Worm (Caenorhabditis elegans) whole organism, dauer: ENCODE data around the gene C05G5.7.

Experiments
- unc-62 ChIP-seq: sonication (generic microtip); optimal IDR thresholded peaks from 2 replicates; lab custom pipeline; 2017; ENCODE audit warnings: missing biosample characterization, missing genetic modification reagents, missing genetic modification characterization

The C05G5.7 gene

DNA sequence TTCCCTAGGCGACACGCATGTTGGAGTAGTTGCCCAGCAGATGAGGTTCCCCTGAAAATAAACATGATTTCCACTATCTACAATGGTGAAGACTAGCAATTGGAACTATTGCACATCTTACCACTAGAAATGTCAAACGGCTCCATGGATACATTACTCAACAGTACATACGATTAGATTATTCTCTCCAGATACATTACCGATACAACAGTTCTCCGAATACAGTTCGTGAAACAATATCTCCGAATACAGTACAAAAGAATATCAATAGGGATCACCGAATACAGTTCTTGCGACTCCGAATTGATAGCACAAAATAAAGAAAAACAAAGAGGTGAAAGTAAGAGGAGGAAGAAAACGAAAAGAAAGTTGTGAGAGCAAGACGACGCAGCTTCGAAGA lies at the start of gene C05G5.7:
TSS of gene C05G5.7 (minus strand) at position 1 of the 400 bp plus-strand sequence.
- no peak for TF ChIP-seq unc-62

DNA sequence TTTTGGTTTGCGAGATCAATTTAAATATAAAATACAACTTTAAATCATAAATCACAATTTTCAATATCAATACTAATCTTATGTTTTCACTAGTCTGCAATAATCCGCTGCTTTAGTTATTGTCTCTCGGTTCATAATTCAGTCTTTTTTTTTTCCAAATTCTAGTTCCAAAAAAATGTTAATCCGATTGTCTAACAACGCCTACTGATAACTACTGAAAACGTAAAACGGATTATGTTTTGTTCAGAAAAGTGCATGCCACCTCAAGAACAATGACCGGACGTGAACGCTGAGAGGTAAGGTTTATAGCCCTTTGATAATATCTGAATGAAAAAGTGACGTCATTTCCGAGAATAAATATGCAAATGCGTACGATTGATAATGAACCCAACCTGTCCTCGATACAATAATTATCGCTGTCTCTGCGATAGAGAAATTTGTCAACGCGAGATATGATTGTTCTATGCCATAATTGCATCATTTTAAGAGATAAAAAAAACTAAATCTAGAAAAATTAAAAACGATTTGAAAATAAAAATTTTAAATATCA lies 49.7 kb upstream of the C05G5.7 start, which contains the start of gene sprr-2:
TSS of gene sprr-2 (plus strand) at position 248 of the 550 bp plus-strand sequence.
- TF ChIP-seq unc-62: no peak

DNA sequence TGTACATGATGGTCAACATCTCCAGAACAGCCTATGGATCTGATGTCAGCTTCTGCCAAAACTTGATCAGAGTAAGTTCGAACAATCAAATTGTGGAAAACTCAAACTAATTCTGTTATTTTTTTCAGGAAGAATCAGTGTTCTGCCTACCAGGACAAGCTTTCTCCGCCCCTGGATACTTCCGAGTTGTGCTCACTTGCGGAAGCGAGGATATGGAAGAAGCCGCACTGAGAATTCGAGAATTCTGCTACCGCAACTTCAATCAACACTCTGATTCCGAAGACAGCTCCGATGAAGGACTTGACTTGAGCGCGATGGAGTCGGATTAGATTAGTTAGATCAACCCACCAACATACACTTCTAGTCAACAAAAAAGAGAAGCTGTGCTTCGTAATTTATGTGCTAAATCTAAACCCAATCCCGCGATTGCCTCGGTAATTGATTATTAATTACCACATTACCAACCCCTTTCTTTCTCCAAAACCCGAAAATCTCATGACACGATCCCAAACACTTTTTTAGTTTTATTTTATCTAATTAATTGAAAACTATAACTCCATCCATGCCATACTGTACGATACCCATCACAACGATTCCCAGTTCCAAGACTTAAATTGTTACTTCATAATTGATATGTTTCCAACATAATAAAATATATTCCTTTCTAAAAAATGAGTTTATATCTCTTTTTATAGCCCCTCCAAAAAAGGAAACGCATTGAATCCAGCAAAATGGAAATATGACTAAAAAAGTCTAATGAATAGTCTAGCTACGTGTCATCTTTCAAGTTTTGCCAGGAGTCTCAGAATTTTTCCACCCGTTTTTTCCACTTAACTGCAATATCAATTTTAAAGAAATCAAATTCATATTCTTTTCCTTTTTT lies 49.0 kb upstream of the C05G5.7 start:
- TF ChIP-seq unc-62: no peak

DNA sequence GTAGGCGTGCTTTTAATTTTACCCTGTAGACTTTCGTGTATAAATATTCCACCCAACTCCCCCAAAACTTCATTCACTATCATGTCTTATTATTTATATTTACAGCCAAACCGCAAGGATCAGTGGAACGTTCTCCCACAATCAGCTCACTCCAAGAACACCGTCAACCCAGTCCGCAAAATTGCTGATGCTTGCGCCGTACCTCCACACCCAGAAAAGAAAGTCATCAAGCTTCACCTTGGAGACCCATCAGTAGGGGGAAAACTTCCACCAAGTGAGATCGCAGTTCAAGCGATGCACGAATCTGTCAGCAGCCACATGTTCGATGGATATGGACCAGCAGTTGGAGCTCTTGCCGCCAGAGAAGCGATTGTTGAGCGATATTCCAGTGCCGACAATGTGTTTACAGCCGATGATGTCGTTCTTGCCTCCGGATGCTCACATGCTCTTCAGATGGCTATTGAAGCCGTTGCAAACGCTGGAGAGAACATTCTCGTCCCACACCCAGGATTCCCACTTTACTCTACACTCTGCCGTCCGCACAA lies 47.7 kb upstream of the C05G5.7 start:
- TF ChIP-seq unc-62: no peak

DNA sequence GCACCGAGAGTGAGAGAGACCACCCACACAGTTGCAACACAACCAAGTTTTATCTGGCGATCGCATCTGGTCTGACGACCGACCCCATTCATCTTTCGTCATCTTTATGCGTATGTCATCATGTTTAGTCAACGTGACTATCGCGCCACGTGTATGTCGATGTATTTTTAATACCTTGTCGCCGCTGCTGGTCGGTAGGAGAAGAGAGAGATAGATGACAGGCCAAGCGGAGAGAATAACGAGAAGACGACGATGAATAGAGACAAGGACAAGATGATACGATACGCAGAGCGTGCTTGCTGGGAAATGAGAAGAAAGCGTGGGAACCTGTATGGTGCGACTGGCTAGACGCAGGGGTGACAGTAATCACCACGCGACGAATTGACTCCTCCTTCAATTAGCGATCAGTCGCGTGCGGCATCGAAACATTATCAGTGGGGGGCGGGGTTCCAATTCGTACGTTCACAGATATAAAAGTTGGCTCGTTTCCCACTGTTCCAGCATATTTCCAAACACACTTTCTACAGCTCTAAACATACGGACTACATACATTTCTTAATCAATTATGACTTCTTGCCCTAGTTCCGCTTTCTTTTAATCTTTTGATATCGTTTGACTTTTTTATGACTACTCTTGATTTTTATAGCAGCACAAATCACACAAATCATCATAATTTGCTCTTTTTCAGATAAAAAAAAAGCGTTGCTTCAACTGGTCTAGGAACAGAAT lies 46.9 kb upstream of the C05G5.7 start, which contains the start of gene tatn-1:
TSS of gene tatn-1 (plus strand) at position 689 of the 729 bp plus-strand sequence.
- TF ChIP-seq unc-62: no peak

DNA sequence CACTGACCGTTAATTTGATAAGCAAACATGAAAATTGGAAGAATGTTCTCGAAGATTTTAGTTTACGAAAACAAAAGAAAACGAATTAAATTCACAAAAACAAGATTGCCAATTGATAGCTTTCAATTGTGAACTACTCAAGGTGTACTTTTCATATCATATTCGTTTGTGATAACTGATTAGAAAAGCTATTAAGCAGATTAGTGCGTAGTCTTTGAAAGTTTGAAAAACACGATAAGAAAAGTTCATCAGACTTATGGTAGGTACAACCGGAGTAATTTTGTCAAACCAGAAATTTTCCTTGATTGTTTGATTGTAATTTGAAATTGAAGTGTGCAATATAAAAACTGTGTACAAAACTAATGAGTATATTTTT lies 44.0 kb upstream of the C05G5.7 start:
- TF ChIP-seq unc-62: no peak

DNA sequence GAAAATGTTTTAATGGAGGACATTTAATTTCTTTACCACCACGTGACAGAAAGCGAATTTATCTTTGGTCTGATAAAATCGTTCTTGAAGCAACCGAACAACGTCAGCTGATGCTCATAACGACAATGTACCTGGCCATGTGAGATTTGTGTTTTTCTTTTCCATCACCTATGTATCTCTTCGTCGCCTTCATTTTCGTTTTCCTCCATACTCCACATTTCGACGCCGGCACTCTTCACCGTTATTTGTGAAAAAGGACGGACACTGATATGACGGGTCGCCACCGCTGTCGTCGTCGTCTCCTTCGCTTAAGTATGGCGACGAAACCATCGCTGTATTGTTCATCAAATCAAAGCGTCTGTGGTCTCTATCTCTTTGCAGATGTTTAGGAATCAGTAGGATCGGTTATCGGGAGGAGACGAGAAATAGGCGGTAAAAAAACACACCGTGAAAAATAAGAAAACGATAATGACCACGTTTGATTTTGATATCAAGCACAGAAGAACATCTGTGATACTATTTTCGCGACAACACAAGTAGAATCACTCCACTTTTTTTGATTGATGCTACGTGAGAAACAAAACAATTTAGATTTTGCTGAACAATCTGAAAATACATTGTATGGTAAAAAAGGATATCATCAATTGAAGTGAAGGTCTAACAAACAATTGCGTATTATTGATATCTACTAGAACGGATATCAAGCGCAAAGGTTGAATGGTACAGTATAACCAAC lies 43.4 kb upstream of the C05G5.7 start:
- no peak for TF ChIP-seq unc-62

DNA sequence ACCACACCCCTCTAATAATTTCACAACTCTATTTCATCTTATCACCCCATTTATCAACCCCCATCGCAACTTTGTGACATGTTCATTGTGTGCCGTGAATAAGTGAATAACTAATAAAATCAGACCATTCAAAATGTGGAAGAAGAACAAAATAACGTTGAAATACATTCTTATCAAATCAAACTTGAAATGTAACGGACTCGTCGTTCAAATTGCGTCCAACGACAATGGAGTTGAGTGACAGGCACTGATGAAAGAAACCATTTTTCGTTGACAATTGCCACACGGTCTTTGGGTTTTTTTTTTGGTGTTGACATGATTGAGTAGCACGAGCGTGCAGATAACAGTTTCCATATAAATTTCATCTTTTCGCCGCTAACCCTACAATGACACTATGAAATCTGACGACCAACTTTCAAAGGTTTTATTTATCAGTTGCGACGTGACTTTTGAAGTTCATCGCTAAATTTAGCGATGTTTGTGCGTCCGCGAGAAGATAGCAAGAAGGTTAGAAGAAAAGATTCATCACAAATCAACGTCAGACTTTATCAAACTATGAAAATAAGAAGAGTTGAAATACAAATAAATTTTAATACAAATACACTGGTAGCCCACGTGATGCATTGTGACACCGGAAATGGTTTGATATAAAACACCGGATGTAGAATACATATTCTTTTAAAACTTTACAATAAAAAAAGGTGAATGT lies 40.0 kb upstream of the C05G5.7 start:
- no peak for TF ChIP-seq unc-62

DNA sequence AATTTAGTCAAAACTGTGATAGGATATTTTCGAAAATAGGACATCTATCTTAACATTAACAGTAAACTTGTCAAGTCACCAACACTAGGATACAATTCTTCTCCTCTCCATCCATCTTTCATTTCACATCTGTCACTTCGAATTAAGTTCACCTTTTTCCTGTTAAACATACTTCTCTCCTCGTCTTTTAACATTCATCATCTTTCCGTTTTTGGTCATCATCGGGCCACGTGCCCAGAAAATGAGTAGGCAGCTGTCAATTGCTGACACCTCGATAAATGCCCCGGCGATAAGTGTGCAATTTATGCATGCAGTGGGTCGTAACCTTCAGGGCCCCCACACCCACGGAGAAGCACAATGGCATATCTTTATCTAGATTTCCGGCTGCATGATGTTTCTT lies 36.6 kb upstream of the C05G5.7 start:
- TF ChIP-seq unc-62: no peak

DNA sequence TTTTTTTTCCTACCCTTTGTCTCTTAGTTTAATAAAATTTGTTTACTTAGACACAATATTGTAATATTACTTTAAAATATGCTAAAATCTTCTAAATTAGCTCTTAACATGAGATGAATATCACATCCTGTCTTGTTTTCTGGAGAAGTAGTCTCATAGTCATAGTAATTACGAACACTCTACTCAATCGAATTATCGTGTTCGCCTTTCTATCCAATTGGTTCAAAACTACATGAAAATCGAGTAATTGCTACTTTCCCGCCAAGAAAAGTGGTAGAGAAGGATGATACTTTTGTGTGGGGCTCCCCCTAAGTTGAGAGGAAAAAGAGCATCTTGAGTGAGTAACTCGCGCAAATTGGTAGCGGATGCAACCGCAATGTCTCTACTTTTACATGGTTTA lies 34.5 kb upstream of the C05G5.7 start:
- TF ChIP-seq unc-62: no peak

DNA sequence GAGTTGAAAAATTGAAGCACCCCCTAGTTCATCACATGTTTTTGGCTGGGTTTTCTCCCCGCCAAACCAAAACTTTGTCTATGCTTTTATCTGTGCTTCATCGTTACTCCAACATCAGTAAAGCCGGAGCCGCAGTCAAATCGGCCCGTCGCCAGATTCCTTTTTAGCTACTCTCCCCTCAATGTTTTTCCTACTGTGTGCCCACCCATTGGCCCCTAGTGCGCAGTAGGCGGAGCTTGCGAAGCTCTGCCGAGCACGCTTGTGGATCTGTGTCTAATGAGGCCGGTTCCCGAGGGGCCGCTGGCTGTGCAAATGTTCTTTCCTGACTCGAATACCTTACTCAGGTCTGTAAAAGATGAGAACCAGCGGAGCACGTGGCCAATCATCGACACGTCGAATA lies 32.7 kb upstream of the C05G5.7 start:
- no peak for TF ChIP-seq unc-62

DNA sequence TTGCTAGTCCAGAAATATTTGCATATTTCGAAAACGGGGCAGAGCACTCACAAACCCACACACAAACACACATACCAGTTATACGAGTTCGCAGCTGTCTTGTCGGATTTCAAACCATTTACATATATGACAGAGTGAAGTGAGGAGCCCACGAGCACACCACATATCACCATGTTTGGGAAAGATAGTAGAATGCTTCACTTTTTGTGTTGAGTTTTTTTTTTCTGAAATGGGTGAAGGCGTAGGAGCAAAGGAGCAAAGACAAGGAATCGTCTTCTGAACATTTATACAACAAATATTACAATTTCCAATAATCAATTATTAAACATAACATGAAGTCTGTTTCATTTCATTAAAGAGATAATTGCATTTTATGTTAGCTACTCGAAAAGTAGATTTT lies 31.6 kb upstream of the C05G5.7 start:
- TF ChIP-seq unc-62: no peak

DNA sequence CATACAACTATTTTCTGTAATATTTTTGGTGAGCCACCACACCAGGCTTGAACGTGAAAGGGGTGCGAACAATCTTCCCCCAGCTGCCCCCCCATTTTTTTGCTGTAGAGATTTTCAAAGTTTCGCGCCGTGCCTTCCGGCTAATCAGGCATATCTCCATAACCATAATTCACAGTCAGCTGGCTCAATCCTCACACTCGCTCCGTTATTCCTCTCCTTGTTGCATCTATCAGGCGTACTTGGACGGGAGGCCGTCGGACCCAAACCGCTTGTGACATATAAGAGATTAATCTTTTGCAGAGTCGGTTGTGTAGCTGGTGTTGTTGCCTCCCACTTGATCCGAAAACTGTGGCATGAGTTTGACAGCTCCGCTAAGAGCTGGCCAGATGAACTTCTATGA lies 29.7 kb upstream of the C05G5.7 start, which contains the start of gene unc-3:
TSS of gene unc-3 (plus strand) at position 301 of the 400 bp plus-strand sequence.
- TF ChIP-seq unc-62: no peak

DNA sequence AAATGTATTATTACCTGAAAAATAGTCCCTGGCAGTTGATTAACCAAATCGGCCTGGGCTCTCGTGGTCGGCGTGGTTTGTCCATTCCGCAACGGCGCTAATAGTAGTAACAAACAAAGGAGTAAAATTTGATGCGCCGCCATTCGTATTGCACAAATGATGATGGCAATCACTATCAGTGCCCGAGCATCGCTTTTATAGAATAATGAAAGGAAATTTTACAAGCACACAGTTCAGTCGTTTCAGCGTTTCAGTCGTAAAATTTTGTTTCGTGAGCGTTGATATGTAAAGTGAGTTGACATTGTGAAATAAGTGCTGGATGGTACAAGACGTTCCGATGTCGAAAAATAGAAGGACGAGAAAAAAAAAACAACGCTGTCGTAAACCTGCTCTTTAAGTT lies 28.1 kb upstream of the C05G5.7 start, which contains the start of gene Y16B4A.2:
TSS of gene Y16B4A.2 (minus strand) at position 170 of the 400 bp plus-strand sequence.
- TF ChIP-seq unc-62: no peak

DNA sequence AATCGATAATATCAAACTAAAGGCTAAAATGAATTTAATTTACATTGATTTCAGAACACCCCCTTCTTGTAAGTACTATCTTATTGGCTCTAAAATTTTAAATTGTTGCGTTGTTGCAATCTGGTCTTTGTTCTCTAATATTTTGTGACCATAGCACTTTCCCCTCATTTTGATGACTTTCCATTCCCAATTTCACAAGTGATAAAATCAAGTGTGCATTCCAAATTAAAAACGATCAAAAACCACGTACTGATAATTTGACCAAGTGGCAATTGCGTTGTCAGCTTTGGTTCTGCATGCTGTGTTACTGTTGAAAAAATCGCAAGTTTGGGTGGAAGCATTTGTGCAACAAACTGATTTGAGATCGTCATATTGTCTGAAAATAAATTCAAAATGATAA lies 26.8 kb upstream of the C05G5.7 start:
- no peak for TF ChIP-seq unc-62

DNA sequence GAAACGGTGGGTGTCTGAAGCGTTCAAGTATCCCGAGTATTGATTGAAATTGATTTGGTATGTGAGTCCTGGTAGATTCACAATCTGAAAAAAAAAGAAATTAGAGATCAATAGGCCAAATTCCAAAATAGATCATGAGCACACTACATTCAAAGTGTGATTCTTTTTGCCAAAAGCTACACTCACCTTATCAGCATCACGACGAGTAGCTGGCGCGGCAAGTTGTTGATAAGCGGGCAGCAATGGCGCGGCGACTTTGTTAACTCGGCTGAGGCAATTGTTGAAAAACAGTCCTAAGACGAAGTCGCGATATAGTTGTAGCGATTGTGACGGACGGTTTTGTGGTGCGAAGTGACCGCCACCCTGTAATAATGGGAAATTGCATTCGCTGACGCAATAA lies 25.4 kb upstream of the C05G5.7 start:
- TF ChIP-seq unc-62: no peak
